Worm (Caenorhabditis elegans) whole organism, young adult: ENCODE measurements around the gene T20G5.8.

Source experiments
- B0019.2 ChIP-seq: fragments of 200-800 bp; sonication (Bioruptor generic); conservative IDR thresholded peaks from 2 replicates; pipeline ENCODE4 v1.3.6; 2022; ENCODE audit warnings: missing genetic modification reagents, missing genetic modification characterization, missing compliant biosample characterization
- B0336.3 ChIP-seq: fragments of 200-800 bp; sonication (Bioruptor generic); IDR thresholded peaks from 2 replicates; pipeline ENCODE4 v1.3.6; 2022; ENCODE audit warnings: missing genetic modification characterization, missing compliant biosample characterization
- F23B12.7 ChIP-seq: sonication (generic microtip); optimal IDR thresholded peaks from 2 replicates; lab custom pipeline; 2017; ENCODE audit warnings: missing genetic modification characterization, mild to moderate bottlenecking, missing compliant biosample characterization, antibody characterized with exemption, moderate library complexity; ENCODE audit not compliant: insufficient read depth
- F33H1.4 ChIP-seq: fragments of 200-800 bp; sonication (Bioruptor generic); IDR thresholded peaks from 2 replicates; pipeline ENCODE4 v1.3.6; 2022; ENCODE audit warnings: missing genetic modification reagents, missing genetic modification characterization, missing compliant biosample characterization
- F39B2.1 ChIP-seq: fragments of 200-800 bp; sonication (Bioruptor generic); IDR thresholded peaks from 2 replicates; pipeline ENCODE4 v1.3.6; 2022; ENCODE audit warnings: missing genetic modification reagents, missing genetic modification characterization, missing compliant biosample characterization
- F49E8.2 ChIP-seq: sonication (generic microtip); optimal IDR thresholded peaks from 3 replicates; lab custom pipeline; 2017; ENCODE audit warnings: missing genetic modification characterization, mild to moderate bottlenecking, missing compliant biosample characterization, antibody characterized with exemption, moderate library complexity; ENCODE audit not compliant: insufficient read depth
- F57A8.1 ChIP-seq: fragments of 200-800 bp; sonication (Bioruptor generic); optimal IDR thresholded peaks from 2 replicates; lab custom pipeline; 2018; ENCODE audit warnings: mild to moderate bottlenecking, missing genetic modification characterization, moderate library complexity, missing compliant biosample characterization
- F57C9.4 ChIP-seq: sonication (generic microtip); optimal IDR thresholded peaks from 2 replicates; lab custom pipeline; 2017; ENCODE audit warnings: mild to moderate bottlenecking, missing genetic modification characterization, missing compliant biosample characterization
- K11D2.4 ChIP-seq: fragments of 200-800 bp; sonication (Bioruptor generic); IDR thresholded peaks from 2 replicates; pipeline ENCODE4 v1.3.6; 2022; ENCODE audit warnings: missing genetic modification reagents, missing genetic modification characterization, missing compliant biosample characterization
- K12H6.12 ChIP-seq: fragments of 200-800 bp; sonication (Bioruptor generic); optimal IDR thresholded peaks from 2 replicates; lab custom pipeline; 2018; ENCODE audit warnings: mild to moderate bottlenecking, missing genetic modification characterization, missing compliant biosample characterization
- T07F8.4 ChIP-seq: sonication (generic microtip); optimal IDR thresholded peaks from 2 replicates; lab custom pipeline; 2016; ENCODE audit warnings: mild to moderate bottlenecking, missing genetic modification characterization, moderate library complexity, missing compliant biosample characterization
- Y53F4B.3 ChIP-seq: fragments of 200-800 bp; sonication (Bioruptor generic); IDR thresholded peaks from 2 replicates; pipeline ENCODE4 v1.3.6; 2022; ENCODE audit warnings: missing genetic modification reagents, missing genetic modification characterization, missing compliant biosample characterization
- Y53G8AR.9 ChIP-seq: fragments of 200-800 bp; sonication (Bioruptor generic); conservative IDR thresholded peaks from 2 replicates; pipeline ENCODE4 v1.3.6; 2022; ENCODE audit warnings: missing genetic modification reagents, missing genetic modification characterization, missing compliant biosample characterization
- Y56A3A.18 ChIP-seq: fragments of 200-800 bp; sonication (Bioruptor generic); IDR thresholded peaks from 2 replicates; pipeline ENCODE4 v1.3.6; 2022; ENCODE audit warnings: missing genetic modification reagents, missing genetic modification characterization, missing compliant biosample characterization
- aptf-2 ChIP-seq: fragments of 200-800 bp; sonication (Bioruptor generic); conservative IDR thresholded peaks from 2 replicates; pipeline ENCODE4 v1.3.6; 2022; ENCODE audit warnings: missing genetic modification reagents, missing genetic modification characterization, missing compliant biosample characterization
- attf-5 ChIP-seq: fragments of 200-800 bp; sonication (Bioruptor generic); optimal IDR thresholded peaks from 2 replicates; lab custom pipeline; 2018; ENCODE audit warnings: mild to moderate bottlenecking, missing genetic modification characterization, missing compliant biosample characterization
- attf-6 ChIP-seq: fragments of 200-800 bp; sonication (Bioruptor generic); IDR thresholded peaks from 2 replicates; pipeline ENCODE4 v1.3.6; 2022; ENCODE audit warnings: missing genetic modification reagents, missing genetic modification characterization, missing compliant biosample characterization
- cebp-1 ChIP-seq, 2 experiments: fragments of 200-800 bp in 1 of 2; sonication (Bioruptor generic) in 1 of 2; sonication (generic microtip) in 1 of 2; IDR thresholded peaks in 1 of 2; optimal IDR thresholded peaks in 1 of 2; 2 replicates each; pipeline versions ENCODE4 v1.3.6 to Lab custom; 2017 to 2022; ENCODE audit warnings: missing compliant biosample characterization in 2 of 2, missing genetic modification characterization in 2 of 2, mild to moderate bottlenecking in 1 of 2, missing genetic modification reagents in 1 of 2, moderate library complexity in 1 of 2
- ceh-27 ChIP-seq: fragments of 200-800 bp; sonication (Bioruptor generic); optimal IDR thresholded peaks from 2 replicates; lab custom pipeline; 2018; ENCODE audit warnings: mild to moderate bottlenecking, missing genetic modification characterization, moderate library complexity, missing compliant biosample characterization
- ceh-40 ChIP-seq: fragments of 200-800 bp; sonication (Bioruptor generic); IDR thresholded peaks from 2 replicates; pipeline ENCODE4 v1.3.6; 2022; ENCODE audit warnings: missing genetic modification characterization, missing compliant biosample characterization
- ceh-91 ChIP-seq: fragments of 200-800 bp; sonication (Bioruptor generic); IDR thresholded peaks from 2 replicates; pipeline ENCODE4 v1.3.6; 2022; ENCODE audit warnings: missing genetic modification reagents, missing genetic modification characterization, missing compliant biosample characterization
- efl-1 ChIP-seq: fragments of 150-350 bp; optimal IDR thresholded peaks from 2 replicates; lab custom pipeline; 2014; ENCODE audit warnings: missing biosample characterization, missing genetic modification reagents, missing genetic modification characterization
- ekl-4 ChIP-seq: fragments of 200-800 bp; sonication (Bioruptor generic); IDR thresholded peaks from 2 replicates; pipeline ENCODE4 v1.3.6; 2022; ENCODE audit warnings: missing genetic modification reagents, missing genetic modification characterization, missing compliant biosample characterization
- gei-17 ChIP-seq: fragments of 200-800 bp; sonication (Bioruptor generic); optimal IDR thresholded peaks from 2 replicates; lab custom pipeline; 2018; ENCODE audit warnings: mild to moderate bottlenecking, missing genetic modification characterization, missing compliant biosample characterization
- hmg-1.2 ChIP-seq: fragments of 200-800 bp; sonication (Bioruptor generic); IDR thresholded peaks from 2 replicates; pipeline ENCODE4 v1.3.6; 2022; ENCODE audit warnings: missing genetic modification reagents, missing genetic modification characterization, missing compliant biosample characterization
- hmg-20 ChIP-seq: fragments of 200-800 bp; sonication (Bioruptor generic); IDR thresholded peaks from 2 replicates; pipeline ENCODE4 v1.3.6; 2022; ENCODE audit warnings: missing genetic modification reagents, missing genetic modification characterization, missing compliant biosample characterization
- lag-1 ChIP-seq: fragments of 200-800 bp; sonication (Bioruptor generic); IDR thresholded peaks from 2 replicates; pipeline ENCODE4 v1.3.6; 2022; ENCODE audit warnings: missing genetic modification reagents, missing genetic modification characterization, missing compliant biosample characterization
- let-526 ChIP-seq: fragments of 200-800 bp; sonication (Bioruptor generic); IDR thresholded peaks from 2 replicates; pipeline ENCODE4 v1.3.6; 2022; ENCODE audit warnings: missing genetic modification reagents, missing genetic modification characterization, missing compliant biosample characterization
- let-607 ChIP-seq, 2 experiments: fragments of 200-800 bp in 1 of 2; sonication (Bioruptor generic) in 1 of 2; sonication (generic microtip) in 1 of 2; optimal IDR thresholded peaks; 2 replicates each; lab custom pipeline; 2016 to 2018; ENCODE audit warnings: mild to moderate bottlenecking in 2 of 2, missing compliant biosample characterization in 2 of 2, missing genetic modification characterization in 2 of 2, moderate library complexity in 2 of 2, missing genotype in 1 of 2
- lin-26 ChIP-seq: fragments of 200-800 bp; sonication (Bioruptor generic); IDR thresholded peaks from 2 replicates; pipeline ENCODE4 v1.3.6; 2022; ENCODE audit warnings: missing genetic modification reagents, missing genetic modification characterization, missing compliant biosample characterization
- lin-40 ChIP-seq: sonication (generic microtip); optimal IDR thresholded peaks from 2 replicates; lab custom pipeline; 2016; ENCODE audit warnings: missing genetic modification characterization, mild to moderate bottlenecking, missing compliant biosample characterization, missing genotype, missing genetic modification reagents
- madf-8 ChIP-seq: fragments of 200-800 bp; sonication (Bioruptor generic); conservative IDR thresholded peaks from 2 replicates; pipeline ENCODE4 v1.3.6; 2022; ENCODE audit warnings: missing genetic modification reagents, missing genetic modification characterization, missing compliant biosample characterization
- mcd-1 ChIP-seq: fragments of 200-800 bp; sonication (Bioruptor generic); IDR thresholded peaks from 2 replicates; pipeline ENCODE4 v1.3.6; 2022; ENCODE audit warnings: missing genetic modification reagents, missing genetic modification characterization, missing compliant biosample characterization
- mes-4 ChIP-seq: sonication (generic microtip); optimal IDR thresholded peaks from 2 replicates; lab custom pipeline; 2016; ENCODE audit warnings: missing genotype, missing genetic modification characterization, missing compliant biosample characterization
- nfyb-1 ChIP-seq: fragments of 200-800 bp; sonication (Bioruptor generic); IDR thresholded peaks from 2 replicates; pipeline ENCODE4 v1.3.6; 2022; ENCODE audit warnings: missing genetic modification reagents, missing genetic modification characterization, missing compliant biosample characterization
- repo-1 ChIP-seq: sonication (generic microtip); optimal IDR thresholded peaks from 2 replicates; lab custom pipeline; 2017; ENCODE audit warnings: mild to moderate bottlenecking, missing genetic modification characterization, missing compliant biosample characterization
- rpc-1 ChIP-seq, 2 experiments: fragments of 150-350 bp in 1 of 2; sonication (generic microtip) in 1 of 2; optimal IDR thresholded peaks; 2 replicates each; lab custom pipeline; 2014 to 2018; ENCODE audit warnings: missing biosample characterization in 1 of 2, missing genetic modification characterization in 1 of 2, missing genetic modification reagents in 1 of 2, missing genotype in 1 of 2
- snpc-4 ChIP-seq, 5 experiments: fragments of 150-350 bp in 1 of 5; sonication (generic microtip) in 4 of 5; optimal IDR thresholded peaks; 2 replicates each; lab custom pipeline; 2014 to 2018; ENCODE audit warnings: missing genetic modification characterization in 5 of 5, missing biosample characterization in 3 of 5, antibody characterized with exemption in 2 of 5, mild to moderate bottlenecking in 2 of 5, missing compliant biosample characterization in 2 of 5, missing genotype in 2 of 5, moderate library complexity in 2 of 5, missing genetic modification reagents in 1 of 5
- somi-1 ChIP-seq: fragments of 200-800 bp; sonication (Bioruptor generic); optimal IDR thresholded peaks from 2 replicates; lab custom pipeline; 2018; ENCODE audit warnings: mild to moderate bottlenecking, missing genetic modification characterization, missing compliant biosample characterization
- zfh-2 ChIP-seq: fragments of 200-800 bp; sonication (Bioruptor generic); conservative IDR thresholded peaks from 2 replicates; pipeline ENCODE4 v1.3.6; 2022; ENCODE audit warnings: missing genetic modification reagents, missing genetic modification characterization, missing compliant biosample characterization
- zim-3 ChIP-seq: sonication (generic microtip); optimal IDR thresholded peaks from 2 replicates; lab custom pipeline; 2017; ENCODE audit warnings: mild to moderate bottlenecking, missing genetic modification characterization, moderate library complexity, missing compliant biosample characterization
- ztf-22 ChIP-seq: fragments of 200-800 bp; sonication (Bioruptor generic); optimal IDR thresholded peaks from 2 replicates; lab custom pipeline; 2018; ENCODE audit warnings: mild to moderate bottlenecking, missing genetic modification characterization, moderate library complexity, missing compliant biosample characterization
- ztf-6 ChIP-seq: fragments of 200-800 bp; sonication (Bioruptor generic); IDR thresholded peaks from 2 replicates; pipeline ENCODE4 v1.3.6; 2022; ENCODE audit warnings: missing genetic modification reagents, missing genetic modification characterization, missing compliant biosample characterization

Gene T20G5.8

DNA sequence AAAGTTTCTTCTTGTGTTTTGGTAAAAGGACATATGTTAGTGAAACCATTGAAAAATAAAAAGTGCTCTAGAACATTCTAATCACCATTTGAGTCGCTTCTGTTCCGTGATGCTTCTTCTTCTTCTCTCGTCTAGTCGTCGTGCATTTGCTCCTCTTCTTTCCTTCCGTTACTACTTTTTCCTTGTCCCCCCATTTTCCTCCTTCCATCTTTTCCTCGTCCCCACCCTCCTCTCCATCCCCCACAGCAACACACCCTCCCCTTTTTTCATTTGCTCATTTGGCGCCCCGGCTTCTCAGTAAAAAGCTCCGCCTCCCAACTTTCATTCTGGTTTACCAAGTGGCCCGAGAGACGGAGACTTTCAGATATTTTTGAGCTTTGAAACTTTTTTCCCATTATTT, 47.4 kb upstream of the T20G5.8 start:
- TF ChIP-seq attf-5 (GFP tag; lab: Kevin White, UChicago) (peak; percentile 14), let-607 (tag; optimal IDR thresholded peaks at IDR 0.05; lab: Kevin White, UChicago) (no peak), Y53G8AR.9 (no peak), ztf-22 (GFP tag; lab: Kevin White, UChicago) (peak; percentile 25), mcd-1 (GFP tag; lab: Robert Waterston, UW) (0 out of 2 replicates have a peak, but pooled peaks have one; percentile 14), B0019.2 (GFP tag; lab: Robert Waterston, UW) (no peak), F49E8.2 (tag; lab: Kevin White, UChicago) (no peak), zim-3 (no peak), Y53F4B.3 (GFP tag; lab: Robert Waterston, UW) (no peak), aptf-2 (GFP tag; lab: Robert Waterston, UW) (no peak), F57A8.1 (no peak), F33H1.4 (GFP tag; lab: Robert Waterston, UW) (no peak), zfh-2 (GFP tag; lab: Robert Waterston, UW) (peak; percentile 88), nfyb-1 (GFP tag; lab: Robert Waterston, UW) (0 out of 2 replicates have a peak, but pooled peaks have one; percentile 23), rpc-1 (optimal IDR thresholded peaks at IDR 0.05; lab: Kevin White, UChicago) (no peak), rpc-1 (tag; optimal IDR thresholded peaks at IDR 0.05; lab: Kevin White, UChicago) (no peak), F23B12.7 (tag; lab: Kevin White, UChicago) (no peak), cebp-1 (GFP tag; IDR thresholded peaks at IDR 0.05; lab: Robert Waterston, UW) (no peak), cebp-1 (tag; optimal IDR thresholded peaks at IDR 0.05; lab: Kevin White, UChicago) (peak; percentile 38), ceh-91 (GFP tag; lab: Robert Waterston, UW) (no peak), lin-40 (tag; lab: Kevin White, UChicago) (no peak), madf-8 (GFP tag; lab: Robert Waterston, UW) (no peak), lin-26 (no peak), K12H6.12 (tag; lab: Kevin White, UChicago) (peak; percentile 72)

DNA sequence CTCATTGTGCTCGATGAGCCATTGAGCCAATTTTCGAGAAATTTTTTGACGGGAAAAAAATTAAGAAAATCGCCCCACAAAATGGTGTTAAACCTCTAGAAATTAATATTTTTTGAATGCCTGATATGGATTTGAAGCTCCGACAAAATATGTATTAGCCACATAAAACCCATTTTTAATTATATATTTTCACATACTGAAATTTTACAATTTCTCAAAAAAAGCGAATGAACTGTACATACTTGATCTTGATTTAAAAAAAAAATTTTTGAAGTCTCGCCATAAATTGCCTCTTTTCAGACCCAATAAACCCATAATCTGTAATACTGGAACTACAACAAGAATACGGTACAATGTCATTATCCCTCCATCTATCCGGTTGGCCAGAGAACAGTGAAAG, 46.7 kb upstream of the T20G5.8 start, which contains the start of gene nac-3:
TSS of gene nac-3 (plus strand) at position 301 of the 400 bp plus-strand sequence.
- TF ChIP-seq somi-1 (GFP tag; lab: Kevin White, UChicago): no peak
- no peak for TF ChIP-seq mes-4 (tag; lab: Kevin White, UChicago)
- no peak for TF ChIP-seq ceh-91 (GFP tag; lab: Robert Waterston, UW)
- no peak for TF ChIP-seq snpc-4 (GFP tag; optimal IDR thresholded peaks at IDR 0.05; lab: Kevin White, UChicago)
- no peak for TF ChIP-seq snpc-4 (tag; optimal IDR thresholded peaks at IDR 0.05; lab: Kevin White, UChicago)
- no peak for TF ChIP-seq F57C9.4 (tag; lab: Kevin White, UChicago)
- TF ChIP-seq lag-1 (GFP tag; lab: Robert Waterston, UW): no peak
- TF ChIP-seq hmg-20 (GFP tag; lab: Robert Waterston, UW): no peak
- TF ChIP-seq ceh-40 (GFP tag; lab: Robert Waterston, UW): no peak
- no peak for TF ChIP-seq Y56A3A.18 (GFP tag; lab: Robert Waterston, UW)
- TF ChIP-seq efl-1 (GFP tag; lab: Kevin White, UChicago): no peak
- TF ChIP-seq repo-1 (tag; lab: Kevin White, UChicago): no peak
- TF ChIP-seq gei-17 (GFP tag; lab: Kevin White, UChicago): no peak
- TF ChIP-seq attf-5 (GFP tag; lab: Kevin White, UChicago): no peak

DNA sequence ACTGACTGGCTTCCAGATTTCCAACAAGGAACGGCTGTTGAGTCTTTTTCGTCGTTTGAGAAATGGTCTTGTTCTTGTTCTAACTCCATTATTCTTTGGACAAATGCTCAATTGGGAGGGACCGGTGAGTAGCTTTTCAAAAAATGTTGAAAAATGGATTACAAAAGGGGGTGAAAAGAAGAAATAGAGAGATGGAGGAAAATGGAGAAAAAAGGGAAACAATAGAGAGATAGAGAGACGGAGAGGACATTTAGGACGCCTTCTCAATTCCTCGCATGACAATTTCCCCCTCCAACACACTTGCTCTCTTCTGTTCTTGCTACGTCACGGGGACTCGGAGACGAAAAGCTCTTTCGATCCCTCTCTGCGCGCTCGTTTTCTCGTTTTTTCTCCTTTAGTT, 46.1 kb upstream of the T20G5.8 start:
- TF ChIP-seq repo-1 (tag; lab: Kevin White, UChicago) (no peak), attf-6 (GFP tag; lab: Robert Waterston, UW) (no peak), ceh-27 (GFP tag; lab: Kevin White, UChicago) (peak; percentile 2), T07F8.4 (no peak), cebp-1 (GFP tag; IDR thresholded peaks at IDR 0.05; lab: Robert Waterston, UW) (no peak), cebp-1 (tag; optimal IDR thresholded peaks at IDR 0.05; lab: Kevin White, UChicago) (peak; percentile 33), ztf-6 (GFP tag; lab: Robert Waterston, UW) (no peak), hmg-1.2 (GFP tag; lab: Robert Waterston, UW) (peak; percentile 34; the same call in 1 of the 2 replicates), ekl-4 (GFP tag; lab: Robert Waterston, UW) (0 out of 2 replicates have a peak, but pooled peaks have one; percentile 29), K11D2.4 (GFP tag; lab: Robert Waterston, UW) (peak; percentile 48; the same call in 1 of the 2 replicates), F39B2.1 (GFP tag; lab: Robert Waterston, UW) (no peak), let-526 (0 out of 2 replicates have a peak, but pooled peaks have one; percentile 7), B0336.3 (GFP tag; lab: Robert Waterston, UW) (no peak)
